Worm (Caenorhabditis elegans): Measurements from ENCODE around the gene Y110A2AL.7.

DNA sequence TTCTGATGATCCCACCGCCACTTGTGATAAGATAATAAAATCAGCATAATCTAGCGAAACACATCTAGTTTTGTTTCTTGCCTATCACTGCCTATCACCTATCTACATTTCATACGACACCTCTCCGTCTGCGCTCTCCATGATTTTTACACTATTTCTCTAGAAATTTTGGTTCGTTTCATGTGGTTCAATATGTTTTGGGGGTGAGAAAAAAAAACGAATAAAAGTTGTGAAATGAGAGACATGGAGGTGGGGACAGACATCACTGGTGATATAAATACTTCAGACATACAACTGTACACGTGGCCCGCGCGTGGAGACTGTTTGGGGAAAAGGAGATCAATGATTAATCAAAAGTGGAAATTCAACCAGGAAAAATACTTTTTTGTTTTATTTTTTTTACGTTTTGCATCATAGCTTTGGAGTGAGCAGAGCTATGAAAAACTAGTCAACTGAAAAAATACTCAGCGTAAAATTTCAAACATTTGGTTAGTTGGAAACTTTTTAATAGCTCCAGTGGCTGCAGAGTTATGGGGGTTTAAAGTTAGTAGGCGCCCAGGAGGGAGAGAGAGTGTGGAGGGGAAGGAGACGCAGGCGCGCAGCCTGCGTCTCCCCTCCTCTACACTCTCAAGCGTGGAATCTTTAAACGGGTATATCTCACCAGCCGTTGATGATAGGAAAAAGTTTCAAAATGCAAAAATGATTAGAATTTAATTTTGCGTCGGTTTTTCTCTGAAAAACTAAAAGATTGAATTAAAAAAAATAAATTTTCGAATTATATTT is 40.0 kb downstream of the Y110A2AL.7 start:
- no peak for TF ChIP-seq pha-4 (tag; optimal IDR thresholded peaks at IDR 0.05)
- peak in 1 of 3 experiments; percentile 30 for TF ChIP-seq elt-3 (tag; optimal IDR thresholded peaks at IDR 0.05)
- TF ChIP-seq egl-5 (tag; optimal IDR thresholded peaks at IDR 0.05) = no peak
- no peak for TF ChIP-seq nhr-237 (tag; optimal IDR thresholded peaks at IDR 0.05)
- no peak for TF ChIP-seq ceh-16 (tag; optimal IDR thresholded peaks at IDR 0.05)
- no peak for TF ChIP-seq nhr-28 (tag; optimal IDR thresholded peaks at IDR 0.05)
- TF ChIP-seq sea-2 (GFP tag; optimal IDR thresholded peaks at IDR 0.05) = no peak

Measured in whole organism, L3 larva.